Fruit fly (Drosophila melanogaster) Kc167 (cell line): Measurements from ENCODE around the gene Vha36-3.

Source experiments
- Myc ChIP-seq: fragments of >200 bp; optimal IDR thresholded peaks from 2 replicates; lab custom pipeline; 2017; ENCODE audit warnings: missing external identifiers
- h ChIP-seq: fragments of >200 bp; optimal IDR thresholded peaks from 3 replicates; lab custom pipeline; 2018; ENCODE audit warnings: missing external identifiers
- insv ChIP-seq: fragments of >200 bp; optimal IDR thresholded peaks from 3 replicates; lab custom pipeline; 2018; ENCODE audit warnings: missing external identifiers
- psq ChIP-seq: fragments of >200 bp; optimal IDR thresholded peaks from 2 replicates; lab custom pipeline; 2017; ENCODE audit warnings: missing external identifiers

- TF ChIP-seq h (lab: Kevin White, UChicago) (no peak), Myc (no peak), insv (lab: Kevin White, UChicago) (no peak), psq (lab: Kevin White, UChicago) (no peak)
Observed at dm6 chrX:2537398-2537797, 43.0 kb downstream of the Vha36-3 start.
